Worm (Caenorhabditis elegans): ENCODE measurements around the gene spl-2.

The spl-2 gene

DNA sequence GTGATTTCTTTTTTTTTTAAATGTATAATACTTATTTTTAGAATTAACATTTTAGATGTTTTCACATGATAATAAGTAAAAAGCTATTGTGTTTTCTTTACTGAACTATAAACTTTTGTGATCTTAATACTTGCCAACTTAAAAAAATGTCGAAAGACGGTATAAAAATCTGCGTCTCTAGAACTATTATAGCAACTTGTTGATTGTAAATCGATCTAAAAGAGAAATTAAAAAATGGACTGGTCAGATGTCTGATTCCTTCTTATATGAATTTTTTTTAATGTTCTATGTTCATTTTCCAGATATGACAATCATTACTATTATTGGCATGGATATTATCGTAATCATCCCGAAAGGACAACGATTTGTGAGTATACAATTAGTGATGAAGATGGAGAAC is 18.9 kb downstream of the spl-2 start, which contains the start of gene F21C10.3:
TSS of gene F21C10.3 (plus strand) at position 301 of the 400 bp plus-strand sequence.
- TF ChIP-seq C04F5.9 (tag; optimal IDR thresholded peaks at IDR 0.05) (no peak), elt-3 (tag; optimal IDR thresholded peaks at IDR 0.05) (no peak), sptf-1 (tag; optimal IDR thresholded peaks at IDR 0.05) (no peak), nhr-20 (tag; optimal IDR thresholded peaks at IDR 0.05) (no peak), nhr-76 (tag; optimal IDR thresholded peaks at IDR 0.05) (no peak), ztf-4 (tag; optimal IDR thresholded peaks at IDR 0.05) (no peak), nhr-71 (tag; optimal IDR thresholded peaks at IDR 0.05) (no peak), vab-15 (tag; optimal IDR thresholded peaks at IDR 0.05) (no peak), ceh-88 (GFP tag; IDR thresholded peaks at IDR 0.05) (no peak), rnt-1 (tag; optimal IDR thresholded peaks at IDR 0.05) (no peak), skn-1 (tag; optimal IDR thresholded peaks at IDR 0.05) (no peak), Y116A8C.19 (tag; optimal IDR thresholded peaks at IDR 0.05; ENCODE audit: borderline replicate concordance) (no peak), ztf-11 (tag; optimal IDR thresholded peaks at IDR 0.05) (no peak), ces-1 (GFP tag; optimal IDR thresholded peaks at IDR 0.05) (no peak), zag-1 (tag; optimal IDR thresholded peaks at IDR 0.05) (no peak), unc-30 (tag; optimal IDR thresholded peaks at IDR 0.05) (no peak), efl-1 (optimal IDR thresholded peaks at IDR 0.05) (no peak), efl-1 (GFP tag; optimal IDR thresholded peaks at IDR 0.05 in 1 of 2) (no peak)

DNA sequence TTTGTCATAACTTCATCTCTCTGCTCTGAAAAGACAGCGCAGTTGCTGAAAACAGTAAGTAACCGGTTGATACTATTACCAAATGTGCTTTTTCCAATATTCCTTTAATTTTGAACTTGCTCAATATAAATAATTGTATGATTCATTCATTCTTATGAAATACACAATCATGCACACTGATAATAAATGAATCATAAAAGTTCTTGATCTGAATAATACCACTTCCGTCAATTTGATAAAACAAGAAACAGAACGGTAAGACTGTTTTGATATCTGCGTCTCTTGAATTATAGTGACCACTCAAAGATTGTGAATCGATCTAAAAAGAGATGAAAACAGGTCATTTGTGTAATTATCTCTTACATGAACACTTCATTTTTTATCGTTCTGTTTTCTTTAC is 20.4 kb downstream of the spl-2 start, which contains the start of gene F21C10.4:
TSS of gene F21C10.4 (plus strand) at position 301 of the 400 bp plus-strand sequence.
- TF ChIP-seq lin-13 (GFP tag; optimal IDR thresholded peaks at IDR 0.05) (no peak), dpl-1 (GFP tag; optimal IDR thresholded peaks at IDR 0.05) (no peak), efl-1 (optimal IDR thresholded peaks at IDR 0.05) (no peak), efl-1 (GFP tag; optimal IDR thresholded peaks at IDR 0.05 in 1 of 2) (peak in 1 of 2 experiments; percentile 35)

DNA sequence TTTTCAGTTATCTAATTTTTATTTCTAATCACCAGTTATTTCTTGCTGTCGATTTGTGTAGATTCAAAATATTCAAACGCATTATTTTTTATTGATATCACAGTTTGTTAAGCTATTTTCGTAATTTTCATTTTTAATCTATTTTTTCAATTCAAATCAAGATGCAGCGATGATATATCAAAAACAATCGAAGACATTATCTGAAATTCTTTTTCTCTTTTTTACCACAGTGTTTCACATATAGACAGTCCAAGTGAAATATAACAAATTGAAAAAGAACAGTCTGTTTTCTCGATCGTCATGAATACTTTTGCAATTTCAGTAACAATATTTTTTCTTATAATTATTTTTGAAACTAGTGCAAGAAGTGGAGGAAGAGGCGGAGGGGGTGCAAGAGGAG is 21.4 kb downstream of the spl-2 start, which contains the start of gene F21C10.5:
TSS of gene F21C10.5 (plus strand) at position 301 of the 400 bp plus-strand sequence.
- TF ChIP-seq ceh-88 (GFP tag; IDR thresholded peaks at IDR 0.05) (no peak), pax-3 (tag; optimal IDR thresholded peaks at IDR 0.05) (no peak), aly-2 (tag; optimal IDR thresholded peaks at IDR 0.05) (no peak), unc-98 (GFP tag; IDR thresholded peaks at IDR 0.05) (no peak), sup-37 (GFP tag; optimal IDR thresholded peaks at IDR 0.05) (no peak), nhr-19 (GFP tag; conservative IDR thresholded peaks at IDR 0.05) (no peak), nhr-11 (tag; optimal IDR thresholded peaks at IDR 0.05) (no peak), lin-14 (GFP tag; optimal IDR thresholded peaks at IDR 0.05) (no peak), hlh-4 (tag; optimal IDR thresholded peaks at IDR 0.05) (no peak), nhr-90 (tag; optimal IDR thresholded peaks at IDR 0.05; ENCODE audit: poor library complexity) (no peak), tlp-1 (tag; optimal IDR thresholded peaks at IDR 0.05) (no peak), nhr-28 (tag; optimal IDR thresholded peaks at IDR 0.05) (no peak), ces-1 (GFP tag; optimal IDR thresholded peaks at IDR 0.05) (no peak), sox-4 (tag; optimal IDR thresholded peaks at IDR 0.05) (no peak)

DNA sequence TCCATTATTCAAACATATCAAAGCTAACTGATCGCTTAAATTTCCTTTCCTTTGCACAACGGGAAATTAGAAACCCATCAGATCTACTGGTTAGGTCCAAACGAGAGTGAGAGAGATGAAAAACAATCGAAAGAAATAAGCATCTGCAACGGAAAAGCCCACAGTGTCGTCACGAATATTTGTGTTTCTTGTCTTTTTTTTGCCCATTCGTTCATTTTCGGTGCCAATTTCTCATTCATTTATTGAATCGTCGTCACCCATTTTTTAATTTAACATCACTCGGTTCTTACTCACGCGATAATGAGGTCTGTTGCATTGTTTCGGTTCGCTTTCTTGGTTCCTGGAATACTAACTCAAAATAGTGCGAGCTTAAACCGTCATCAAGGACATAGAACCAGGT is 22.5 kb downstream of the spl-2 start, which contains the start of gene F21C10.6:
TSS of gene F21C10.6 (plus strand) at position 301 of the 400 bp plus-strand sequence.
- TF ChIP-seq nhr-47 (tag; optimal IDR thresholded peaks at IDR 0.05) (no peak), mef-2 (tag; optimal IDR thresholded peaks at IDR 0.05) (no peak), ceh-88 (GFP tag; IDR thresholded peaks at IDR 0.05) (no peak), pqm-1 (tag; optimal IDR thresholded peaks at IDR 0.05) (no peak), unc-86 (tag; optimal IDR thresholded peaks at IDR 0.05) (no peak), ceh-90 (tag; optimal IDR thresholded peaks at IDR 0.05) (no peak), skn-1 (tag; optimal IDR thresholded peaks at IDR 0.05) (no peak), egl-27 (tag; optimal IDR thresholded peaks at IDR 0.05) (no peak), sox-4 (tag; optimal IDR thresholded peaks at IDR 0.05) (no peak)

Measured in whole organism, L1 larva.